Worm (Caenorhabditis elegans) whole organism, L4 larva: ENCODE results near the gene str-205.

ENCODE experiments used
- D1046.2 ChIP-seq: fragments of 200-800 bp; sonication (Bioruptor generic); IDR thresholded peaks from 2 replicates; pipeline ENCODE4 v1.3.6; 2022; ENCODE audit warnings: missing genetic modification characterization, missing compliant biosample characterization
- F10B5.3 ChIP-seq: sonication (generic microtip); optimal IDR thresholded peaks from 2 replicates; lab custom pipeline; 2016; ENCODE audit warnings: mild to moderate bottlenecking, missing genetic modification characterization, missing compliant biosample characterization
- Y5F2A.4 ChIP-seq: fragments of 200-800 bp; sonication (Bioruptor generic); optimal IDR thresholded peaks from 2 replicates; lab custom pipeline; 2018; ENCODE audit warnings: mild to moderate bottlenecking, missing genetic modification characterization, missing compliant biosample characterization
- aha-1 ChIP-seq: fragments of 150-350 bp; peaks from one replicate; lab custom pipeline; 2014; ENCODE audit warnings: missing biosample characterization, missing genetic modification characterization
- arid-1 ChIP-seq: fragments of 200-800 bp; sonication (Bioruptor generic); conservative IDR thresholded peaks from 2 replicates; pipeline ENCODE4 v1.3.6; 2022; ENCODE audit warnings: missing genetic modification reagents, missing genetic modification characterization, missing compliant biosample characterization
- attf-4 ChIP-seq: sonication (generic microtip); optimal IDR thresholded peaks from 3 replicates; lab custom pipeline; 2017; ENCODE audit warnings: missing biosample characterization, missing genetic modification characterization
- ceh-32 ChIP-seq: sonication (generic microtip); optimal IDR thresholded peaks from 2 replicates; lab custom pipeline; 2016; ENCODE audit warnings: mild to moderate bottlenecking, missing genetic modification characterization, missing compliant biosample characterization; ENCODE audit not compliant: poor library complexity
- ceh-82 ChIP-seq: sonication (generic microtip); optimal IDR thresholded peaks from 2 replicates; lab custom pipeline; 2017; ENCODE audit warnings: missing biosample characterization, missing genetic modification characterization
- daf-12 ChIP-seq: fragments of 150-350 bp; optimal IDR thresholded peaks from 2 replicates; lab custom pipeline; 2014; ENCODE audit warnings: missing biosample characterization, missing genetic modification reagents, missing genetic modification characterization
- daf-16 ChIP-seq, 3 experiments: sonication (generic microtip); optimal IDR thresholded peaks; 2 replicates each; lab custom pipeline; 2016 to 2017; ENCODE audit warnings: missing genetic modification characterization in 3 of 3, missing genetic modification reagents in 3 of 3, mild to moderate bottlenecking in 2 of 3, missing compliant biosample characterization in 2 of 3, missing biosample characterization in 1 of 3, moderate library complexity in 1 of 3
- daf-8 ChIP-seq: fragments of 200-800 bp; sonication (Bioruptor generic); IDR thresholded peaks from 2 replicates; pipeline ENCODE4 v1.3.6; 2022; ENCODE audit warnings: missing genetic modification characterization, missing compliant biosample characterization
- egl-27 ChIP-seq: sonication (generic microtip); optimal IDR thresholded peaks from 3 replicates; lab custom pipeline; 2017; ENCODE audit warnings: missing biosample characterization, missing genetic modification reagents, missing genetic modification characterization
- egl-43 ChIP-seq: fragments of 200-800 bp; sonication (Bioruptor generic); IDR thresholded peaks from 2 replicates; pipeline ENCODE4 v1.3.6; 2022; ENCODE audit warnings: missing genetic modification reagents, missing genetic modification characterization, missing compliant biosample characterization
- hmg-1.1 ChIP-seq: fragments of 200-800 bp; sonication (Bioruptor generic); IDR thresholded peaks from 2 replicates; pipeline ENCODE4 v1.3.6; 2022; ENCODE audit warnings: missing genetic modification reagents, missing genetic modification characterization, missing compliant biosample characterization
- lin-1 ChIP-seq: fragments of 200-800 bp; sonication (Bioruptor generic); IDR thresholded peaks from 2 replicates; pipeline ENCODE4 v1.3.6; 2022; ENCODE audit warnings: missing genetic modification reagents, missing genetic modification characterization, missing compliant biosample characterization
- lin-39 ChIP-seq: fragments of 150-350 bp; optimal IDR thresholded peaks from 2 replicates; lab custom pipeline; 2014; ENCODE audit warnings: missing biosample characterization, missing genetic modification reagents, missing genetic modification characterization
- lir-3 ChIP-seq: sonication (generic microtip); optimal IDR thresholded peaks from 2 replicates; lab custom pipeline; 2016; ENCODE audit warnings: mild to moderate bottlenecking, missing genetic modification characterization, missing compliant biosample characterization
- madf-5 ChIP-seq, 2 experiments: fragments of 200-800 bp; sonication (Bioruptor generic); IDR thresholded peaks; 2 replicates each; pipeline ENCODE4 v1.3.6; 2022; ENCODE audit warnings: missing compliant biosample characterization in 2 of 2, missing genetic modification characterization in 2 of 2
- madf-9 ChIP-seq: fragments of 200-800 bp; sonication (Bioruptor generic); conservative IDR thresholded peaks from 2 replicates; pipeline ENCODE4 v1.3.6; 2022; ENCODE audit warnings: missing genetic modification reagents, missing genetic modification characterization, missing compliant biosample characterization
- nhr-102 ChIP-seq: sonication (generic microtip); optimal IDR thresholded peaks from 2 replicates; lab custom pipeline; 2016; ENCODE audit warnings: mild to moderate bottlenecking, missing genetic modification characterization, moderate library complexity, missing compliant biosample characterization
- nhr-11 ChIP-seq: fragments of 150-350 bp; optimal IDR thresholded peaks from 2 replicates; lab custom pipeline; 2014; ENCODE audit warnings: missing biosample characterization, missing genetic modification characterization
- nhr-25 ChIP-seq: sonication (generic microtip); optimal IDR thresholded peaks from 2 replicates; lab custom pipeline; 2017; ENCODE audit warnings: missing genetic modification characterization, mild to moderate bottlenecking, missing compliant biosample characterization, antibody characterized with exemption, moderate library complexity, borderline replicate concordance; ENCODE audit not compliant: insufficient read depth
- pqm-1 ChIP-seq: sonication (generic microtip); optimal IDR thresholded peaks from 2 replicates; lab custom pipeline; 2017; ENCODE audit warnings: missing biosample characterization, missing genetic modification characterization
- sdz-12 ChIP-seq: fragments of 200-800 bp; sonication (Bioruptor generic); optimal IDR thresholded peaks from 2 replicates; lab custom pipeline; 2018; ENCODE audit warnings: mild to moderate bottlenecking, missing genetic modification characterization, missing compliant biosample characterization
- skn-1 ChIP-seq: fragments of 150-350 bp; optimal IDR thresholded peaks from 2 replicates; lab custom pipeline; 2014; ENCODE audit warnings: missing biosample characterization, missing genetic modification characterization
- snpc-1.2 ChIP-seq: fragments of 200-800 bp; sonication (Bioruptor generic); IDR thresholded peaks from 2 replicates; pipeline ENCODE4 v1.3.6; 2022; ENCODE audit warnings: missing genetic modification reagents, missing genetic modification characterization, missing compliant biosample characterization
- snpc-4 ChIP-seq: fragments of 150-350 bp; optimal IDR thresholded peaks from 2 replicates; lab custom pipeline; 2014; ENCODE audit warnings: missing biosample characterization, missing genetic modification characterization
- spr-3 ChIP-seq: fragments of 200-800 bp; sonication (Bioruptor generic); optimal IDR thresholded peaks from 2 replicates; lab custom pipeline; 2018; ENCODE audit warnings: mild to moderate bottlenecking, missing genetic modification characterization, missing compliant biosample characterization
- tag-97 ChIP-seq: fragments of 200-800 bp; sonication (Bioruptor generic); IDR thresholded peaks from 2 replicates; pipeline ENCODE4 v1.3.6; 2022; ENCODE audit warnings: missing genetic modification characterization, missing compliant biosample characterization
- tra-1 ChIP-seq: fragments of 200-800 bp; sonication (Bioruptor generic); IDR thresholded peaks from 2 replicates; pipeline ENCODE4 v1.3.6; 2022; ENCODE audit warnings: missing genetic modification reagents, missing genetic modification characterization, missing compliant biosample characterization
- vab-7 ChIP-seq: fragments of 200-800 bp; sonication (Bioruptor generic); IDR thresholded peaks from 2 replicates; pipeline ENCODE4 v1.3.6; 2022; ENCODE audit warnings: missing genetic modification reagents, missing genetic modification characterization, missing compliant biosample characterization
- ztf-11 ChIP-seq: fragments of 150-350 bp; optimal IDR thresholded peaks from 2 replicates; lab custom pipeline; 2014; ENCODE audit warnings: missing biosample characterization, missing genetic modification characterization

The str-205 gene

DNA sequence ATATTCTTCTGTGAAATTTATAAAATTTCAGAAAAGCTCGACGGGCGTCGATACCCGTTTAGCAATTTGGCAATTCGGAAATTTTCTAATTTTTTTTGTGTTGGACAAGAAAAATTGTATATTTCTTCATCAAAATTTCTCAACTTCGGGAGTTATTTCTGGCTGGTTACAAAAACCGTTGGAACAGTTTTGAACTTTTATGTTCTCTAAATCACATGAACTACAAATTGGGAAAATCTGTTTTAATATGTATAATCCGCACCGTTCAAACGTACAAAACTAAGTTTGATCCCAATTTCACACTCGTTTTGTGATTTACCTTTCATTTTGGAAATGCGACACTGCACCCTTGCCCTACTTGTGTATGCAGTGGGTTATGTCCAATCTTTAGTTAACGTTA lies 44.4 kb downstream of the str-205 start, which contains the start of gene T19H12.3:
TSS of gene T19H12.3 (plus strand) at position 301 of the 400 bp plus-strand sequence.
- TF ChIP-seq lin-1 (GFP tag; lab: Robert Waterston, UW) (no peak), daf-12 (tag; lab: Kevin White, UChicago) (no peak), skn-1 (no peak), madf-5 (GFP tag; IDR thresholded peaks at IDR 0.05; lab: Robert Waterston, UW) (no peak), daf-16 (GFP tag; optimal IDR thresholded peaks at IDR 0.05; lab: Kevin White, UChicago) (no peak), daf-16 (tag; optimal IDR thresholded peaks at IDR 0.05; lab: Kevin White, UChicago) (no peak), ztf-11 (tag; lab: Kevin White, UChicago) (no peak), vab-7 (GFP tag; lab: Robert Waterston, UW) (no peak), egl-27 (tag; lab: Kevin White, UChicago) (no peak), nhr-25 (tag; lab: Kevin White, UChicago) (no peak), nhr-11 (tag; lab: Kevin White, UChicago) (no peak), snpc-4 (tag; lab: Kevin White, UChicago) (no peak), ceh-82 (tag; lab: Kevin White, UChicago) (no peak), tra-1 (GFP tag; lab: Robert Waterston, UW) (no peak), pqm-1 (no peak), attf-4 (tag; lab: Kevin White, UChicago) (no peak), aha-1 (tag; lab: Kevin White, UChicago) (no peak), daf-8 (GFP tag; lab: Robert Waterston, UW) (no peak), sdz-12 (GFP tag; lab: Kevin White, UChicago) (no peak), egl-43 (no peak)

DNA sequence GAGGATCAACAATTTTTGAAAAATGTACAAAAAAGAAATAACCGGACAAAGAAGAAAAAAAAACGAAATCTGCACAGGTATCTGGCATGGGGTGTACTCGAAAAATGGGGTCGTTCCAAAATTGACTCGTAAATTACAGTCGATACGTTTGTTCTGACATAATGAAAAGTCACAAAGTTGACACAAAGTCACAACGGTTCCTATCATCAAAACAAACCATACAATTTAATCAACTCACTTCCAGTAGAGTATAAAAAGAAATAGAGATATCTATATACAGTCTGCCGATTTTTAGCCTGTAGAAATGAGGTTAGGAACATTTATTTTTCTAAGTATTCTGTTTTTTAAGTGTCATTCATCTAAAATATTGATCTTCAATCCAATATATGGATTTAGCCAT lies 45.3 kb downstream of the str-205 start, which contains the start of gene T19H12.12:
TSS of gene T19H12.12 (plus strand) at position 301 of the 400 bp plus-strand sequence.
- TF ChIP-seq nhr-102 (no peak), spr-3 (GFP tag; lab: Kevin White, UChicago) (no peak), madf-9 (GFP tag; lab: Robert Waterston, UW) (no peak), sdz-12 (GFP tag; lab: Kevin White, UChicago) (no peak), snpc-1.2 (no peak), ceh-32 (tag; lab: Kevin White, UChicago) (no peak), D1046.2 (GFP tag; lab: Robert Waterston, UW) (no peak), tag-97 (GFP tag; lab: Robert Waterston, UW) (no peak), snpc-4 (tag; lab: Kevin White, UChicago) (no peak), F10B5.3 (tag; lab: Kevin White, UChicago) (no peak), hmg-1.1 (no peak), ceh-82 (tag; lab: Kevin White, UChicago) (no peak), Y5F2A.4 (no peak)

DNA sequence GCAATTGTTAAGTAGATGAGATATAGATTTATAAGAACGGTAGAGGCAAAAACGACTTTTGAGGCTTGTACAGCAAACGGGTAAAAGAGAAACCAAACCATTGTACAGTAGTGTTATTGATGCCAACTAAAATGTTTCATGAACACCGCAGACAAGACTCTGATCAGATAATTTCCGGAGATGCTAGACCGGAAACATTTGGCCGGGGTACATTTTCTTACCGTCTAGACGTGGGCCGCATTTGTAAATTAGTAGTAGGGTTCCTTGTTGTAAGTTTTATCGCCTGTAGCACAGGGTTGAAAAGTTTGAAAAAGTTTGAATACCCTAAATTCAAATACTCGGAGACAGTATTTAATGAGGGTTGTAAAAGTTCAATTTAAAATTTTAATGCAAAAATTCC lies 48.4 kb downstream of the str-205 start, which contains the start of gene str-32:
TSS of gene str-32 (minus strand) at position 101 of the 400 bp plus-strand sequence.
- TF ChIP-seq lir-3 (tag; lab: Kevin White, UChicago) (no peak), lin-39 (tag; lab: Kevin White, UChicago) (no peak)

ce11 chrV:4879251-4879650 lies 50.5 kb downstream of the str-205 start, which contains the start of gene T19H12.15:
TSS of gene T19H12.15 (minus strand) at chrV:4879351.
- no peak for TF ChIP-seq arid-1 (GFP tag; lab: Robert Waterston, UW)
